Worm (Caenorhabditis elegans) whole organism, young adult: ENCODE results near the gene insc-1.

ENCODE experiments used
- B0035.1 ChIP-seq: sonication (generic microtip); optimal IDR thresholded peaks from 2 replicates; lab custom pipeline; 2016; ENCODE audit warnings: missing genetic modification characterization, mild to moderate bottlenecking, missing compliant biosample characterization, missing genotype, missing genetic modification reagents
- B0261.1 ChIP-seq: sonication (generic microtip); optimal IDR thresholded peaks from 2 replicates; lab custom pipeline; 2016; ENCODE audit warnings: mild to moderate bottlenecking, missing genetic modification characterization, moderate library complexity, missing compliant biosample characterization
- B0336.3 ChIP-seq: fragments of 200-800 bp; sonication (Bioruptor generic); IDR thresholded peaks from 2 replicates; pipeline ENCODE4 v1.3.6; 2022; ENCODE audit warnings: missing genetic modification characterization, missing compliant biosample characterization
- D2030.7 ChIP-seq: fragments of 200-800 bp; sonication (Bioruptor generic); IDR thresholded peaks from 2 replicates; pipeline ENCODE4 v1.3.6; 2022; ENCODE audit warnings: missing genetic modification reagents, missing genetic modification characterization, missing compliant biosample characterization
- F10E7.11 ChIP-seq: sonication (generic microtip); optimal IDR thresholded peaks from 2 replicates; lab custom pipeline; 2017; ENCODE audit warnings: mild to moderate bottlenecking, missing genetic modification characterization, moderate library complexity, missing compliant biosample characterization
- F52B5.7 ChIP-seq: sonication (generic microtip); optimal IDR thresholded peaks from 2 replicates; lab custom pipeline; 2016; ENCODE audit warnings: mild to moderate bottlenecking, missing genetic modification characterization, missing compliant biosample characterization
- F55B11.4 ChIP-seq: sonication (generic microtip); optimal IDR thresholded peaks from 2 replicates; lab custom pipeline; 2016; ENCODE audit warnings: missing compliant biosample characterization, missing genetic modification characterization, borderline replicate concordance; ENCODE audit not compliant: insufficient read depth
- F57C9.4 ChIP-seq: sonication (generic microtip); optimal IDR thresholded peaks from 2 replicates; lab custom pipeline; 2017; ENCODE audit warnings: mild to moderate bottlenecking, missing genetic modification characterization, missing compliant biosample characterization
- K11D2.4 ChIP-seq: fragments of 200-800 bp; sonication (Bioruptor generic); IDR thresholded peaks from 2 replicates; pipeline ENCODE4 v1.3.6; 2022; ENCODE audit warnings: missing genetic modification reagents, missing genetic modification characterization, missing compliant biosample characterization
- K12H6.12 ChIP-seq: fragments of 200-800 bp; sonication (Bioruptor generic); optimal IDR thresholded peaks from 2 replicates; lab custom pipeline; 2018; ENCODE audit warnings: mild to moderate bottlenecking, missing genetic modification characterization, missing compliant biosample characterization
- Y95B8A.8 ChIP-seq: fragments of 200-800 bp; sonication (Bioruptor generic); IDR thresholded peaks from 2 replicates; pipeline ENCODE4 v1.3.6; 2022; ENCODE audit warnings: missing genetic modification reagents, missing genetic modification characterization, missing compliant biosample characterization
- ZK185.1 ChIP-seq: sonication (generic microtip); optimal IDR thresholded peaks from 2 replicates; lab custom pipeline; 2016; ENCODE audit warnings: mild to moderate bottlenecking, missing genetic modification characterization, missing compliant biosample characterization; ENCODE audit not compliant: poor library complexity, severe bottlenecking
- ama-1 ChIP-seq, 3 experiments: fragments of 150-350 bp in 1 of 3; sonication (generic microtip) in 2 of 3; optimal IDR thresholded peaks; 2 replicates each; lab custom pipeline; 2014 to 2018; ENCODE audit warnings: missing biosample characterization in 2 of 3, missing genetic modification characterization in 2 of 3, missing genetic modification reagents in 2 of 3
- aptf-2 ChIP-seq: fragments of 200-800 bp; sonication (Bioruptor generic); conservative IDR thresholded peaks from 2 replicates; pipeline ENCODE4 v1.3.6; 2022; ENCODE audit warnings: missing genetic modification reagents, missing genetic modification characterization, missing compliant biosample characterization
- aptf-3 ChIP-seq: fragments of 200-800 bp; sonication (Bioruptor generic); IDR thresholded peaks from 2 replicates; pipeline ENCODE4 v1.3.6; 2022; ENCODE audit warnings: missing genetic modification characterization, missing compliant biosample characterization
- atf-7 ChIP-seq: sonication (generic microtip); optimal IDR thresholded peaks from 2 replicates; lab custom pipeline; 2017; ENCODE audit warnings: mild to moderate bottlenecking, missing genetic modification characterization, missing compliant biosample characterization
- athp-1 ChIP-seq: sonication (generic microtip); optimal IDR thresholded peaks from 2 replicates; lab custom pipeline; 2017; ENCODE audit warnings: mild to moderate bottlenecking, missing genetic modification characterization, missing compliant biosample characterization
- attf-3 ChIP-seq: fragments of 200-800 bp; sonication (Bioruptor generic); conservative IDR thresholded peaks from 2 replicates; pipeline ENCODE4 v1.3.6; 2022; ENCODE audit warnings: missing genetic modification reagents, missing genetic modification characterization, missing compliant biosample characterization
- attf-5 ChIP-seq: fragments of 200-800 bp; sonication (Bioruptor generic); optimal IDR thresholded peaks from 2 replicates; lab custom pipeline; 2018; ENCODE audit warnings: mild to moderate bottlenecking, missing genetic modification characterization, missing compliant biosample characterization
- attf-6 ChIP-seq: fragments of 200-800 bp; sonication (Bioruptor generic); IDR thresholded peaks from 2 replicates; pipeline ENCODE4 v1.3.6; 2022; ENCODE audit warnings: missing genetic modification reagents, missing genetic modification characterization, missing compliant biosample characterization
- cebp-1 ChIP-seq, 2 experiments: fragments of 200-800 bp in 1 of 2; sonication (Bioruptor generic) in 1 of 2; sonication (generic microtip) in 1 of 2; IDR thresholded peaks in 1 of 2; optimal IDR thresholded peaks in 1 of 2; 2 replicates each; pipeline versions ENCODE4 v1.3.6 to Lab custom; 2017 to 2022; ENCODE audit warnings: missing compliant biosample characterization in 2 of 2, missing genetic modification characterization in 2 of 2, mild to moderate bottlenecking in 1 of 2, missing genetic modification reagents in 1 of 2, moderate library complexity in 1 of 2
- cebp-2 ChIP-seq: fragments of 200-800 bp; sonication (Bioruptor generic); IDR thresholded peaks from 2 replicates; pipeline ENCODE4 v1.3.6; 2022; ENCODE audit warnings: missing genetic modification characterization, missing compliant biosample characterization
- ceh-100 ChIP-seq: fragments of 200-800 bp; sonication (Bioruptor generic); IDR thresholded peaks from 2 replicates; pipeline ENCODE4 v1.3.6; 2022; ENCODE audit warnings: missing genetic modification reagents, missing genetic modification characterization, missing compliant biosample characterization
- ceh-79 ChIP-seq: sonication (generic microtip); optimal IDR thresholded peaks from 2 replicates; lab custom pipeline; 2017; ENCODE audit warnings: mild to moderate bottlenecking, missing genetic modification characterization, missing compliant biosample characterization
- chd-7 ChIP-seq: sonication (generic microtip); optimal IDR thresholded peaks from 2 replicates; lab custom pipeline; 2016; ENCODE audit warnings: mild to moderate bottlenecking, missing genetic modification characterization, moderate library complexity, missing compliant biosample characterization
- dox-1 ChIP-seq: fragments of 200-800 bp; sonication (Bioruptor generic); IDR thresholded peaks from 2 replicates; pipeline ENCODE4 v1.3.6; 2022; ENCODE audit warnings: missing genetic modification reagents, missing genetic modification characterization, missing compliant biosample characterization
- ets-4 ChIP-seq: fragments of 200-800 bp; sonication (Bioruptor generic); optimal IDR thresholded peaks from 2 replicates; lab custom pipeline; 2018; ENCODE audit warnings: mild to moderate bottlenecking, missing genetic modification characterization, missing compliant biosample characterization
- him-1 ChIP-seq: sonication (generic microtip); optimal IDR thresholded peaks from 2 replicates; lab custom pipeline; 2016; ENCODE audit warnings: missing genotype, missing genetic modification reagents, missing genetic modification characterization, missing compliant biosample characterization
- hlh-26 ChIP-seq: fragments of 200-800 bp; sonication (Bioruptor generic); conservative IDR thresholded peaks from 2 replicates; pipeline ENCODE4 v1.3.6; 2022; ENCODE audit warnings: missing genetic modification reagents, missing genetic modification characterization, missing compliant biosample characterization
- hmg-20 ChIP-seq: fragments of 200-800 bp; sonication (Bioruptor generic); IDR thresholded peaks from 2 replicates; pipeline ENCODE4 v1.3.6; 2022; ENCODE audit warnings: missing genetic modification reagents, missing genetic modification characterization, missing compliant biosample characterization
- hrde-1 ChIP-seq: sonication (generic microtip); optimal IDR thresholded peaks from 2 replicates; lab custom pipeline; 2016; ENCODE audit warnings: missing genetic modification characterization, mild to moderate bottlenecking, missing compliant biosample characterization, moderate library complexity, missing genotype, missing genetic modification reagents, borderline replicate concordance
- lin-35 ChIP-seq, 3 experiments: fragments of 150-350 bp in 2 of 3; sonication (generic microtip) in 1 of 3; optimal IDR thresholded peaks; 2 replicates each; lab custom pipeline; 2014 to 2018; ENCODE audit warnings: missing biosample characterization in 3 of 3, missing genetic modification characterization in 3 of 3, missing genetic modification reagents in 3 of 3
- lin-54 ChIP-seq: fragments of 200-800 bp; sonication (Bioruptor generic); optimal IDR thresholded peaks from 2 replicates; lab custom pipeline; 2018; ENCODE audit warnings: mild to moderate bottlenecking, missing genetic modification characterization, missing compliant biosample characterization
- madf-3 ChIP-seq: fragments of 200-800 bp; sonication (Bioruptor generic); IDR thresholded peaks from 2 replicates; pipeline ENCODE4 v1.3.6; 2022; ENCODE audit warnings: missing genetic modification reagents, missing genetic modification characterization, missing compliant biosample characterization
- mel-28 ChIP-seq: sonication (generic microtip); optimal IDR thresholded peaks from 2 replicates; lab custom pipeline; 2016; ENCODE audit warnings: borderline replicate concordance, mild to moderate bottlenecking, missing genetic modification characterization, missing compliant biosample characterization
- nfya-2 ChIP-seq: fragments of 200-800 bp; sonication (Bioruptor generic); IDR thresholded peaks from 2 replicates; pipeline ENCODE4 v1.3.6; 2022; ENCODE audit warnings: missing genetic modification reagents, missing genetic modification characterization, missing compliant biosample characterization
- nhr-120 ChIP-seq: fragments of 200-800 bp; sonication (Bioruptor generic); IDR thresholded peaks from 2 replicates; pipeline ENCODE4 v1.3.6; 2022; ENCODE audit warnings: missing genetic modification characterization, missing compliant biosample characterization
- nhr-179 ChIP-seq: sonication (generic microtip); optimal IDR thresholded peaks from 2 replicates; lab custom pipeline; 2016; ENCODE audit warnings: mild to moderate bottlenecking, missing genetic modification characterization, missing compliant biosample characterization
- pbrm-1 ChIP-seq: fragments of 200-800 bp; sonication (Bioruptor generic); IDR thresholded peaks from 2 replicates; pipeline ENCODE4 v1.3.6; 2022; ENCODE audit warnings: missing genetic modification reagents, missing genetic modification characterization, missing compliant biosample characterization
- repo-1 ChIP-seq: sonication (generic microtip); optimal IDR thresholded peaks from 2 replicates; lab custom pipeline; 2017; ENCODE audit warnings: mild to moderate bottlenecking, missing genetic modification characterization, missing compliant biosample characterization
- snpc-4 ChIP-seq, 5 experiments: fragments of 150-350 bp in 1 of 5; sonication (generic microtip) in 4 of 5; optimal IDR thresholded peaks; 2 replicates each; lab custom pipeline; 2014 to 2018; ENCODE audit warnings: missing genetic modification characterization in 5 of 5, missing biosample characterization in 3 of 5, antibody characterized with exemption in 2 of 5, mild to moderate bottlenecking in 2 of 5, missing compliant biosample characterization in 2 of 5, missing genotype in 2 of 5, moderate library complexity in 2 of 5, missing genetic modification reagents in 1 of 5
- zim-3 ChIP-seq: sonication (generic microtip); optimal IDR thresholded peaks from 2 replicates; lab custom pipeline; 2017; ENCODE audit warnings: mild to moderate bottlenecking, missing genetic modification characterization, moderate library complexity, missing compliant biosample characterization
- ztf-25 ChIP-seq: fragments of 200-800 bp; sonication (Bioruptor generic); IDR thresholded peaks from 2 replicates; pipeline ENCODE4 v1.3.6; 2022; ENCODE audit warnings: missing genetic modification reagents, missing genetic modification characterization, missing compliant biosample characterization
- ztf-28 ChIP-seq: fragments of 200-800 bp; sonication (Bioruptor generic); IDR thresholded peaks from 2 replicates; pipeline ENCODE4 v1.3.6; 2022; ENCODE audit warnings: missing genetic modification reagents, missing genetic modification characterization, missing compliant biosample characterization

The insc-1 gene

DNA sequence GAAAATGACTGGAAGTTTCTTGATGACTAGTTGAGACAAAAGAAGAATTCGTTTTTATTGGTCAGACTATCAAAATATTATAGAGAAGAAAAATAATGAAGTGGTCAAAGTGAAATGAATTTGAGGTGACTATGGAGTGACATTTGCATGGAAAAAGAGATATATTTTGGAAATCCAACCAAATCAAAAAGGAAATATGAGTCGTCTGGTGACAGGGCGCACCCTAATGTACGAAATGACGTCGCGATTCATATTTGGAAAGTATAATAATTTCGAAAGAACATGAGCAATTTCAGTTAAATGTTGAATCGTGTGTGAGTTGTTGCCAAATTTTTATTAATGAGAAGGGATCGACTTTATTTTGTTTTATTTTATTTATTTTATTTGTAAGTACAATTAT is 41.2 kb upstream of the insc-1 start, which contains the start of gene F21D12.2:
Gene F21D12.2 (plus strand): TSS at position 301 of the 400 bp plus-strand sequence.
- TF ChIP-seq hmg-20 = no peak

DNA sequence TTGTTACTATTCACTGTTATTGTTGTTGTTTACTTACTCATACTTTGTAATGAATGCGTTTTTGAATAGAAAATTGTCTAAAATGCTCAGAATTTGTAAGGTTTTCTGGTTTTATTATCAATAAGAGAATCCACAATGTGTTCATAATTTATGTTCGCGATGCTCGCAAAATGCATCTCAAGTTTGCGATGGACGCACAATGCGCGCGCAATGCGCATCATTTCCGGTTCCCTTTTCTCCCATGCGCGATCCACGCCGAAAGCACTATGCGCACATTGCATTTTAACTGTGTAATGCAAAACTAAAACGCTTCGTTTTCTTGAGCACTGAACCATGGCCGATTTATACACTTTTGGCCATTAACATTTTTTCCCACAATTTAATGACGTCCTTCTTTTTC is 39.2 kb upstream of the insc-1 start:
- TF ChIP-seq zim-3 (tag; lab: Kevin White, UChicago) = peak; percentile 86
- no peak for TF ChIP-seq him-1
- peak; percentile 62 for TF ChIP-seq athp-1 (tag; lab: Kevin White, UChicago)
- TF ChIP-seq K12H6.12 (tag; lab: Kevin White, UChicago) = peak; percentile 63
- TF ChIP-seq ets-4 (GFP tag; lab: Kevin White, UChicago) = no peak
- TF ChIP-seq F55B11.4 (tag; lab: Kevin White, UChicago) = no peak
- no peak for TF ChIP-seq hrde-1 (tag; lab: Kevin White, UChicago)
- TF ChIP-seq ceh-79 (tag; lab: Kevin White, UChicago) = no peak
- TF ChIP-seq repo-1 (tag; lab: Kevin White, UChicago) = peak; percentile 67
- TF ChIP-seq pbrm-1 = peak; percentile 58; the same call in 1 of the 2 replicates
- no peak for TF ChIP-seq ztf-28
- TF ChIP-seq snpc-4 (GFP tag; optimal IDR thresholded peaks at IDR 0.05; lab: Kevin White, UChicago) = no peak
- no peak for TF ChIP-seq snpc-4 (tag; optimal IDR thresholded peaks at IDR 0.05; lab: Kevin White, UChicago)
- peak; percentile 18 for TF ChIP-seq B0035.1 (tag; lab: Kevin White, UChicago)
- 0 out of 2 replicates have a peak, but pooled peaks have one; percentile 23 for TF ChIP-seq B0336.3
- no peak for TF ChIP-seq attf-6 (GFP tag; lab: Robert Waterston, UW)
- no peak for TF ChIP-seq dox-1 (GFP tag; lab: Robert Waterston, UW)
- TF ChIP-seq ZK185.1 = no peak
- TF ChIP-seq aptf-2 (GFP tag; lab: Robert Waterston, UW) = peak; percentile 53; the same call in 1 of the 2 replicates
- TF ChIP-seq attf-5 (GFP tag; lab: Kevin White, UChicago) = peak; percentile 42
- TF ChIP-seq atf-7 (tag; lab: Kevin White, UChicago) = peak; percentile 60
- TF ChIP-seq ceh-100 = peak; percentile 46; the same call in 1 of the 2 replicates
- TF ChIP-seq ztf-25 (GFP tag; lab: Robert Waterston, UW) = 0 out of 2 replicates have a peak, but pooled peaks have one; percentile 23
- 0 out of 2 replicates have a peak, but pooled peaks have one; percentile 19 for TF ChIP-seq madf-3 (GFP tag; lab: Robert Waterston, UW)
- TF ChIP-seq attf-3 (GFP tag; lab: Robert Waterston, UW) = no peak
- TF ChIP-seq nhr-179 (tag; lab: Kevin White, UChicago) = no peak
- no peak for TF ChIP-seq D2030.7 (GFP tag; lab: Robert Waterston, UW)
- peak in 1 of 3 experiments; percentile 14 for TF ChIP-seq lin-35 (GFP tag; optimal IDR thresholded peaks at IDR 0.05; lab: Kevin White, UChicago)
- peak; percentile 74 for TF ChIP-seq F10E7.11
- 0 out of 2 replicates have a peak, but pooled peaks have one; percentile 82 for TF ChIP-seq aptf-3 (GFP tag; lab: Robert Waterston, UW)
- TF ChIP-seq cebp-1 (GFP tag; IDR thresholded peaks at IDR 0.05; lab: Robert Waterston, UW) = peak; percentile 48; the same call in 1 of the 2 replicates
- TF ChIP-seq cebp-1 (tag; optimal IDR thresholded peaks at IDR 0.05; lab: Kevin White, UChicago) = peak; percentile 73
- no peak for TF ChIP-seq mel-28 (tag; lab: Kevin White, UChicago)
- TF ChIP-seq K11D2.4 (GFP tag; lab: Robert Waterston, UW) = peak; percentile 71
- no peak for TF ChIP-seq B0261.1 (tag; lab: Kevin White, UChicago)
- TF ChIP-seq F57C9.4 (tag; lab: Kevin White, UChicago) = peak; percentile 19
- peak; percentile 90 for TF ChIP-seq F52B5.7 (tag; lab: Kevin White, UChicago)
- no peak for TF ChIP-seq lin-54
- TF ChIP-seq chd-7 (tag; lab: Kevin White, UChicago) = peak; percentile 78
- no peak for TF ChIP-seq hlh-26 (GFP tag; lab: Robert Waterston, UW)
- no peak for TF ChIP-seq cebp-2
- no peak for TF ChIP-seq Y95B8A.8
- 0 out of 2 replicates have a peak, but pooled peaks have one; percentile 38 for TF ChIP-seq nfya-2
- TF ChIP-seq ama-1 (optimal IDR thresholded peaks at IDR 0.05; lab: Kevin White, UChicago) = no peak
- TF ChIP-seq ama-1 (GFP tag; optimal IDR thresholded peaks at IDR 0.05; lab: Kevin White, UChicago) = peak in 1 of 2 experiments; percentile 25
- no peak for TF ChIP-seq nhr-120
